Fruit fly (Drosophila melanogaster): Measurements from ENCODE around the gene TwdlE.

The TwdlE gene

dm6 chr2L:7880458-7880857 lies 19.8 kb upstream of the TwdlE start:
- TF ChIP-seq Dll (optimal IDR thresholded peaks at IDR 0.05), result no peak
- no peak for TF ChIP-seq usp (GFP tag; optimal IDR thresholded peaks at IDR 0.05)

dm6 chr2L:7879292-7879894 lies 18.8 kb upstream of the TwdlE start, which contains the start of gene spz3:
spz3 (minus strand) TSS chr2L:7879552.
- TF ChIP-seq pan (optimal IDR thresholded peaks at IDR 0.05) (no peak), EcR (GFP tag; optimal IDR thresholded peaks at IDR 0.05) (no peak), Dll (optimal IDR thresholded peaks at IDR 0.05) (no peak), psq (optimal IDR thresholded peaks at IDR 0.05) (no peak), CG8478 (optimal IDR thresholded peaks at IDR 0.05) (no peak), usp (GFP tag; optimal IDR thresholded peaks at IDR 0.05) (no peak)

dm6 chr2L:7878372-7878771 lies 17.7 kb upstream of the TwdlE start:
- TF ChIP-seq Dll (optimal IDR thresholded peaks at IDR 0.05) (no peak), psq (optimal IDR thresholded peaks at IDR 0.05) (no peak)

dm6 chr2L:7876520-7877232 lies 16.0 kb upstream of the TwdlE start:
- TF ChIP-seq Dll (optimal IDR thresholded peaks at IDR 0.05), result no peak
- no peak for TF ChIP-seq pan (optimal IDR thresholded peaks at IDR 0.05)
- no peak for TF ChIP-seq EcR (GFP tag; optimal IDR thresholded peaks at IDR 0.05)
- TF ChIP-seq psq (optimal IDR thresholded peaks at IDR 0.05), result no peak
- no peak for TF ChIP-seq CG8478 (optimal IDR thresholded peaks at IDR 0.05)
- TF ChIP-seq usp (GFP tag; optimal IDR thresholded peaks at IDR 0.05), result no peak

dm6 chr2L:7875676-7876075 lies 15.0 kb upstream of the TwdlE start:
- TF ChIP-seq EcR (GFP tag; optimal IDR thresholded peaks at IDR 0.05) (no peak), psq (optimal IDR thresholded peaks at IDR 0.05) (no peak)

dm6 chr2L:7872680-7873079 lies 12.0 kb upstream of the TwdlE start:
- TF ChIP-seq Dll (optimal IDR thresholded peaks at IDR 0.05) (no peak), pan (optimal IDR thresholded peaks at IDR 0.05) (no peak), usp (GFP tag; optimal IDR thresholded peaks at IDR 0.05) (no peak), psq (optimal IDR thresholded peaks at IDR 0.05) (no peak), EcR (GFP tag; optimal IDR thresholded peaks at IDR 0.05) (no peak), CG8478 (optimal IDR thresholded peaks at IDR 0.05) (no peak)

- TF ChIP-seq usp (GFP tag; optimal IDR thresholded peaks at IDR 0.05) (no peak), Dll (optimal IDR thresholded peaks at IDR 0.05) (no peak), EcR (GFP tag; optimal IDR thresholded peaks at IDR 0.05) (no peak), psq (optimal IDR thresholded peaks at IDR 0.05) (no peak), pan (optimal IDR thresholded peaks at IDR 0.05) (no peak), CG8478 (optimal IDR thresholded peaks at IDR 0.05) (no peak)
Observed at dm6 chr2L:7871821-7872524, 11.3 kb upstream of the TwdlE start.

- TF ChIP-seq EcR (GFP tag; optimal IDR thresholded peaks at IDR 0.05) (no peak), usp (GFP tag; optimal IDR thresholded peaks at IDR 0.05) (no peak), CG8478 (optimal IDR thresholded peaks at IDR 0.05) (no peak)
Observed at dm6 chr2L:7871332-7871731, 10.7 kb upstream of the TwdlE start, which contains the start of gene Proc. Proc (minus strand) TSS chr2L:7871432.

dm6 chr2L:7870212-7870611 lies 9.6 kb upstream of the TwdlE start:
- TF ChIP-seq CG8478 (optimal IDR thresholded peaks at IDR 0.05) (no peak), pan (optimal IDR thresholded peaks at IDR 0.05) (no peak), EcR (GFP tag; optimal IDR thresholded peaks at IDR 0.05) (no peak), usp (GFP tag; optimal IDR thresholded peaks at IDR 0.05) (no peak), Dll (optimal IDR thresholded peaks at IDR 0.05) (peak; percentile 40)

dm6 chr2L:7868608-7869007 lies 8.0 kb upstream of the TwdlE start:
- TF ChIP-seq psq (optimal IDR thresholded peaks at IDR 0.05), result no peak
- no peak for TF ChIP-seq Dll (optimal IDR thresholded peaks at IDR 0.05)
- TF ChIP-seq CG8478 (optimal IDR thresholded peaks at IDR 0.05), result no peak
- no peak for TF ChIP-seq EcR (GFP tag; optimal IDR thresholded peaks at IDR 0.05)
- no peak for TF ChIP-seq pan (optimal IDR thresholded peaks at IDR 0.05)
- no peak for TF ChIP-seq usp (GFP tag; optimal IDR thresholded peaks at IDR 0.05)

dm6 chr2L:7861733-7862132 lies 1.1 kb upstream of the TwdlE start:
- TF ChIP-seq Dll (optimal IDR thresholded peaks at IDR 0.05), result no peak
- TF ChIP-seq EcR (GFP tag; optimal IDR thresholded peaks at IDR 0.05), result no peak

- peak; percentile 71 to 86 for TF ChIP-seq EcR (GFP tag; optimal IDR thresholded peaks at IDR 0.05)
Observed at dm6 chr2L:7856380-7857127, 4.1 kb downstream of the TwdlE start, which contains the start of gene lectin-28C. lectin-28C (plus strand) TSS chr2L:7857077.
